Fruit fly (Drosophila melanogaster) Kc167 (cell line): ENCODE data around the gene CheB98a.

ENCODE experiments used
- Myc ChIP-seq: fragments of >200 bp; optimal IDR thresholded peaks from 2 replicates; lab custom pipeline; 2017; ENCODE audit warnings: missing external identifiers
- h ChIP-seq: fragments of >200 bp; optimal IDR thresholded peaks from 3 replicates; lab custom pipeline; 2018; ENCODE audit warnings: missing external identifiers

DNA sequence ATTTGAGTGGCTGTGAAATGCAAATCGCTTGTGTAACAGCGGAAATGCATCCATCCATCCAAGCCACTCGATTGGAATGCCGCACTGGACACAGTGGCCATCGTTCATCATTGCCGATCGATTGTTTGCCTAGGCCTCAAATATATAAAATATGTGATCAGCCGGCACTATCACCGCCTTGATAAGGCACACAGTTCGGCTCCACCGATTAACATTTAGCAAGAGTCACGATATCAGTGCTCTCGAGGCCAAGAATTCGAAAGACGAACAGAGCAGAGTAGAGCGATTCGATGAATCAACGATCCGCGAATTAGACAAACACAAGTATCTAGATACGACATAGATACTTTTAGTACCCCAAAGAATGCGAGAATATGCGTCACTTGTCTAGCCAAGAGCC lies 35.9 kb downstream of the CheB98a start:
- TF ChIP-seq Myc (lab: Kevin White, UChicago) (no peak), h (lab: Kevin White, UChicago) (no peak)
